In genomic region chrV:5571691-5572090, ce11 we compare ENCODE assay signal across 5 worm cellular contexts.
TF ChIP-seq lines count a peak whose summit lies in the region.

No protein-coding gene starts in this region.

TF ChIP-seq in whole organism, L1 larva, 84 proteins besides CTCF, POLR2A, EP300 and RAD21:
- no peak for TF ChIP-seq dsc-1 (tag; optimal IDR thresholded peaks at IDR 0.05; lab: Kevin White, UChicago)
- TF ChIP-seq fkh-10 (GFP tag; optimal IDR thresholded peaks at IDR 0.05; lab: Kevin White, UChicago), result peak; percentile 90
- TF ChIP-seq blmp-1 (tag; optimal IDR thresholded peaks at IDR 0.05; lab: Kevin White, UChicago), result no peak
- peak; percentile 60 for TF ChIP-seq lin-14 (GFP tag; optimal IDR thresholded peaks at IDR 0.05; lab: Kevin White, UChicago)
- peak; percentile 19 for TF ChIP-seq egl-13 (tag; optimal IDR thresholded peaks at IDR 0.05; lab: Kevin White, UChicago)
- TF ChIP-seq zip-4 (GFP tag; optimal IDR thresholded peaks at IDR 0.05; lab: Kevin White, UChicago), result no peak
- no peak for TF ChIP-seq efl-3 (GFP tag; optimal IDR thresholded peaks at IDR 0.05; lab: Kevin White, UChicago)
- peak; percentile 29 for TF ChIP-seq fkh-8 (tag; optimal IDR thresholded peaks at IDR 0.05; lab: Kevin White, UChicago)
- TF ChIP-seq nhr-71 (tag; optimal IDR thresholded peaks at IDR 0.05; lab: Kevin White, UChicago), result peak; percentile 8

TF ChIP-seq in whole organism, L3 larva, 47 proteins besides CTCF, POLR2A, EP300 and RAD21:
- no peak for TF ChIP-seq nhr-28 (tag; optimal IDR thresholded peaks at IDR 0.05; lab: Kevin White, UChicago)
- no peak for TF ChIP-seq R02D3.7 (tag; optimal IDR thresholded peaks at IDR 0.05; lab: Kevin White, UChicago)
- TF ChIP-seq nhr-11 (tag; optimal IDR thresholded peaks at IDR 0.05; lab: Kevin White, UChicago), result no peak
- TF ChIP-seq nhr-43 (tag; optimal IDR thresholded peaks at IDR 0.05; lab: Kevin White, UChicago; ENCODE audit: poor library complexity, severe bottlenecking), result no peak
- TF ChIP-seq lin-15B (tag; optimal IDR thresholded peaks at IDR 0.05; lab: Kevin White, UChicago), result no peak
- TF ChIP-seq fkh-10 (GFP tag; optimal IDR thresholded peaks at IDR 0.05; lab: Kevin White, UChicago), result peak; percentile 53
- no peak for TF ChIP-seq egl-5 (tag; optimal IDR thresholded peaks at IDR 0.05; lab: Kevin White, UChicago)

TF ChIP-seq in whole organism, L4 larva, 104 proteins besides CTCF, POLR2A, EP300 and RAD21:
- TF ChIP-seq fkh-10 (GFP tag; optimal IDR thresholded peaks at IDR 0.05; lab: Kevin White, UChicago) (peak; percentile 76), lin-29 (GFP tag; IDR thresholded peaks at IDR 0.05; lab: Robert Waterston, UW) (no peak)

TF ChIP-seq in whole organism, late embryonic, 69 proteins besides CTCF, POLR2A, EP300 and RAD21:
- peak; percentile 37 for TF ChIP-seq unc-42 (tag; optimal IDR thresholded peaks at IDR 0.05; lab: Kevin White, UChicago)
- no peak for TF ChIP-seq ttx-3 (tag; optimal IDR thresholded peaks at IDR 0.05; lab: Kevin White, UChicago)

TF ChIP-seq in whole organism, mixed stage, embryonic, 35 proteins besides CTCF, POLR2A, EP300 and RAD21:
- TF ChIP-seq bed-3 (GFP tag; optimal IDR thresholded peaks at IDR 0.05; lab: Kevin White, UChicago) (no peak), ces-1 (GFP tag; optimal IDR thresholded peaks at IDR 0.05; lab: Kevin White, UChicago) (peak; percentile 32), snpc-4 (tag; optimal IDR thresholded peaks at IDR 0.05; lab: Kevin White, UChicago) (no peak), unc-39 (tag; optimal IDR thresholded peaks at IDR 0.05; lab: Kevin White, UChicago) (no peak), ham-2 (GFP tag; optimal IDR thresholded peaks at IDR 0.05; lab: Kevin White, UChicago) (no peak), lin-13 (tag; optimal IDR thresholded peaks at IDR 0.05; lab: Kevin White, UChicago) (no peak), unc-62 (GFP tag; optimal IDR thresholded peaks at IDR 0.05; lab: Kevin White, UChicago) (no peak)
TF ChIP-seq in whole organism, mixed stage, embryonic: peak in this region for 1.

Comparison
In these comparisons a context has a peak if more than half of its experiments do, and no peak if none do; other contexts are left out.
1. Of the 29 proteins assayed by ChIP-seq in both whole organism, L4 larva and whole organism, L1 larva: peak only in whole organism, L4 larva: none; only in whole organism, L1 larva: none; in both: fkh-10; in neither: 28.